Fruit fly (Drosophila melanogaster): ENCODE data around the gene Pli.
A peak's percentile ranks its signal among the peaks of the same experiment; 100 is the strongest.

The Pli gene

DNA sequence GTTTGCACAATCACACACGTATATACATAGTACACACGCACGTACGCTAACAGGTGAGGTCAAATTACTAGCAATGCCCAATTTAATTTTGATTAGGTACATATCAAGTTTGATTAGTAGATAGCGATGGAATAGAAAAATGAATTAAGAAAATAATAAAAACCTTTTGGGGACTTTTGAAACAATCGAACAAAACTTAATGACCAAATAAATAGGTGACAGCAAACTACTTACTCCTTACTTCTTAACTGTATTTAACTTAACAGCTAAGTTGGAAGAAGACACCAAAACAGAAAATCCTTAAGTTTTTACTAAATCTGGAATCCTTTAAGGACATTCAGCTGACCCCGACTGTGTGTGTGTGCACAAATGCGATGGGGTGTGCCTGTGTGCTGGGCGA is 12.2 kb upstream of the Pli start:
- TF ChIP-seq CG8478 (optimal IDR thresholded peaks at IDR 0.05) (no peak), pan (optimal IDR thresholded peaks at IDR 0.05) (no peak), usp (GFP tag; optimal IDR thresholded peaks at IDR 0.05) (no peak), Dll (optimal IDR thresholded peaks at IDR 0.05) (no peak), EcR (GFP tag; optimal IDR thresholded peaks at IDR 0.05) (no peak), psq (optimal IDR thresholded peaks at IDR 0.05) (no peak)

DNA sequence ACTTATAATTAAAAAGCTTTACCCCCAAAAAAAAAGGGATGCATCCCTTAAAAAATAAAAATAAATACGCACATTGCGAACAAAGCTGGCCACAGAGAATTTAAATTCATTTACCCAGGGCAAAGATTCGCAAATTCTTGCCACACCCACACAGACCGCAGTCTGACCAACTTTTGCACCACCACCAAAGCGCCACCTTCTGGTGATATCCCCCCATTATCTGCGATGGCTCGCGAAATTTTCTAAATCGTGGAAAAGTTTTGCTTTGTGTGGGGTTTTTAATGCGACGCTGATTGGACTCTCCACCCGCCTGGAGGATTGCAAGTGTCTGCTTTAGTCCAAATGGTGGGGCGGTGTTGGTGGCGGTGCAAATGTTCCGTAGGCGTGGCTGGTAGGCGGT is 10.2 kb upstream of the Pli start:
- TF ChIP-seq pan (optimal IDR thresholded peaks at IDR 0.05) (no peak), Dll (optimal IDR thresholded peaks at IDR 0.05) (no peak), EcR (GFP tag; optimal IDR thresholded peaks at IDR 0.05) (no peak), CG8478 (optimal IDR thresholded peaks at IDR 0.05) (no peak), usp (GFP tag; optimal IDR thresholded peaks at IDR 0.05) (no peak), psq (optimal IDR thresholded peaks at IDR 0.05) (no peak)

- TF ChIP-seq usp (GFP tag; optimal IDR thresholded peaks at IDR 0.05) = no peak
- no peak for TF ChIP-seq CG8478 (optimal IDR thresholded peaks at IDR 0.05)
- TF ChIP-seq Dll (optimal IDR thresholded peaks at IDR 0.05) = no peak
- TF ChIP-seq EcR (GFP tag; optimal IDR thresholded peaks at IDR 0.05) = no peak
- no peak for TF ChIP-seq psq (optimal IDR thresholded peaks at IDR 0.05)
- no peak for TF ChIP-seq pan (optimal IDR thresholded peaks at IDR 0.05)
Observed at dm6 chr3R:23893460-23893859, 3.6 kb upstream of the Pli start, which contains the start of gene tbrd-1. TSS of gene tbrd-1 (minus strand) at chr3R:23893560.

- no peak for TF ChIP-seq EcR (GFP tag; optimal IDR thresholded peaks at IDR 0.05)
- TF ChIP-seq usp (GFP tag; optimal IDR thresholded peaks at IDR 0.05) = no peak
- no peak for TF ChIP-seq psq (optimal IDR thresholded peaks at IDR 0.05)
Observed at dm6 chr3R:23890886-23891285, 1.0 kb upstream of the Pli start, which contains the start of gene TfIIA-S. TSS of gene TfIIA-S (minus strand) at chr3R:23891060.

DNA sequence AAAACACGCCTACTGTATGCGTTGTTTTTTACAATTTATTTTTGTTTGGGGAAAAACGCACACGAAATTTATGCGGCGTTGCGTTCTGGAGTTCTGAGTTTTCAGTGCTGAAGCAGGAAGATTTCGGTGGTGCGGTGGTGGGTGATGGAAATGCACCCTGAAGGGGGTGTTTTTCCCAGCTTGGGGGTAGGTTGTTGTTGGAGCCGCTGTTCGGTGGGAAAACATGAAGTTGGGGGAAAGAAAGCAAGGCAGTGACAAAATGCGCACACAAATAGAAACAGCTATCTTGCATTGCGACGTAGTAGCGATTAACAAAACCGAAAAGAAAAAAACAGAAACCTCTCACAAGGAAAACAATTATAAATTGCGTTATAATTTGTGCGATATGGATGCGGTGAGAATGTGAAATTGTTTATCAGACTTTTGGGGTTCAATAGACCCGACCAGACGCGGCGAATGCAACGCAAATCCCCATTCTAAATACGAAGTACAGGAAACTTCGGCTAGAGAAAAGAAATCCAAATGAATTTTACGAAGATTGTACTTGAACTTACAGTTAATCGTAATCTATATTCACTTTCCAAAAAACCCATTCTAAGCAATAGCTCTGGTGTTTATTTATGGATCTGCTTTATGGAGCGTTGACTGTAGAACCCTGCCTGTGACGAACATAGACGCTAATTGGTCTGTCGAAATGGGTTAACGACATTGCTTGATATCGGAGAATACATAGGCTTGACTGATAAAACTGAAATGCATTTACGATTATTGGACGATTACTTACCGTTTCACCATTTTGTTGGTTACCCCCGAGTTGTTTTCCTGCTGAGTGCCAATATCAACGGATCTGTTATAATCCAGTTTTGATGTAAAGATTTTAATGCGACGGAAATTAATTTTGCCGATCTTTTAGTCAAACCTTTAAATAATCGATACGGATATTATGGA is 1.3 kb downstream of the Pli start:
- TF ChIP-seq EcR (GFP tag; optimal IDR thresholded peaks at IDR 0.05) (peak; percentile 1 to 53), psq (optimal IDR thresholded peaks at IDR 0.05) (no peak)

dm6 chr3R:23887572-23887971 is 2.3 kb downstream of the Pli start:
- TF ChIP-seq pan (optimal IDR thresholded peaks at IDR 0.05) = no peak
- TF ChIP-seq usp (GFP tag; optimal IDR thresholded peaks at IDR 0.05) = no peak
- no peak for TF ChIP-seq psq (optimal IDR thresholded peaks at IDR 0.05)
- TF ChIP-seq CG8478 (optimal IDR thresholded peaks at IDR 0.05) = no peak
- no peak for TF ChIP-seq Dll (optimal IDR thresholded peaks at IDR 0.05)
- TF ChIP-seq EcR (GFP tag; optimal IDR thresholded peaks at IDR 0.05) = no peak

DNA sequence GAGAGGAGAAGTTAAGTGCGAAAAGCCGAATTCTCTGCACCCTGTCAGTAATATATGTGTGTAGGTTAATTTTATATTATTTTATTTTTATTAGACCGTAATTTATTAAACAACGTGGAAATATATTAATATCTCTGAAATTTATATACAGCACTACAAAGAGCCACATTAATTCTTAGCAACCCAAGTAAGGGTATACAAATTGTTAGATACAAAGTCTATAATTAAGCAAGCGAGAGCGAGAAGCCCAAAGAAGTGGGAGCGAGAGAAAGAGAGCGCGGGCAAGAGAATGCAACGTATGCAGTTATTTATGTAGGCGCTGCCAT is 2.8 kb downstream of the Pli start:
- no peak for TF ChIP-seq EcR (GFP tag; optimal IDR thresholded peaks at IDR 0.05)
- no peak for TF ChIP-seq pan (optimal IDR thresholded peaks at IDR 0.05)
- no peak for TF ChIP-seq psq (optimal IDR thresholded peaks at IDR 0.05)
- no peak for TF ChIP-seq Dll (optimal IDR thresholded peaks at IDR 0.05)
- TF ChIP-seq CG8478 (optimal IDR thresholded peaks at IDR 0.05) = no peak
- TF ChIP-seq usp (GFP tag; optimal IDR thresholded peaks at IDR 0.05) = no peak

DNA sequence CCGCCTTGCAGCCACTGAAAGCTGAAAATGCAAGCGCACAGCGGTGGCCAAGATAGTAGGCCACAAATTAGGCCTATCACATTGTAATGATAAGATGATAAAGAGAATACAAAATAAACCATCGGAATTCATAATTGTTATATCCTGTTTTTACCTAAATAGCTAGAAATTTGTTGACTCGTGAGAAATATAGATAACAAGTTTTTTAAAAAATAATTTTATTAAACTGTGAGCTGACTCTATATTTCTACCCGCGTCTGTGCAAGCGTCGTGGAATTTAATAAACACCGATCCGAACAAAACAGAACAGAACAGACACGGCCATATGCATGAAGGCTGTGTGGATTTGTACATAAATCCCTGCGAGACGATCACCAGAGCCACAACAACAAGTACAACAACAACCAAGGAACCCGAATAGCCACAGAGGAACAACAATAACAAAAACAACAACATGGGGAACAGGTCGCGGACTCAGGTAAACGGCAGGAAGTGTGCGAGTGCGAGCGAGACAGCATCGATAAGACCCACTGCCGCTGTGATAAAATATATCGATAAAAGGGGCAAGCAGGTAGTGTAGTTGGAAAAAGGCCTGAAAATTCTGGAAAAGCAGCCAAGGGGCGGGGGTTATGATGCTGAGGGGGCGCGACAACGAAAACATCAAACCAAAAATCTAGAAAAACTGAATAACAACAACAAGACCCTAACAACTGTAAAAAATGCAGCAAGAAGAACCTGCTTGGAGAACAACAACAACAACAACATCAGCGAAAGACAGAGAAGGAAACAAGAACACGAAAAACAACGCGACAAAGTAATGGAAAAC is 3.4 kb downstream of the Pli start:
- TF ChIP-seq Dll (optimal IDR thresholded peaks at IDR 0.05) (no peak), usp (GFP tag; optimal IDR thresholded peaks at IDR 0.05) (no peak), CG8478 (optimal IDR thresholded peaks at IDR 0.05) (no peak), psq (optimal IDR thresholded peaks at IDR 0.05) (no peak), pan (optimal IDR thresholded peaks at IDR 0.05) (no peak), EcR (GFP tag; optimal IDR thresholded peaks at IDR 0.05) (no peak)

DNA sequence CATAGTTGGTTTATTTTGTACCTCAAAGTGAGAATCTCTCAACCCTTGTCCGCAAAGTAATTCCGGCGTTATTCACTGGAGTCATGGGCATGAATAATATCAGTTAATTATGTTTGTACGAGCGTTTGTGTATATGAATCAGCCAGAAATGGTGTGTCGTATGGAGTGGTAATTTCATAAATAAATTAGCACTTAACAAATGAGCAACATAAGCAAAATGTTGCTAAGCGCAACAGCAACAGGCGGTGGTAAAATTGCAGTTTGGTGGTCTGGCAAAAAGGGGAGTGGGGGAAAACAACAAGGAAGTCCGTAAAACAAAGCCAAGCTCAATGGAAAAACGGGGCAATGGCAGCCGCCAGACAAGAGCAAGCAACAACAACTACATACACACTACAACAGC is 4.2 kb downstream of the Pli start:
- TF ChIP-seq usp (GFP tag; optimal IDR thresholded peaks at IDR 0.05) (no peak), pan (optimal IDR thresholded peaks at IDR 0.05) (no peak), CG8478 (optimal IDR thresholded peaks at IDR 0.05) (no peak), Dll (optimal IDR thresholded peaks at IDR 0.05) (no peak), psq (optimal IDR thresholded peaks at IDR 0.05) (no peak), EcR (GFP tag; optimal IDR thresholded peaks at IDR 0.05) (no peak)

- TF ChIP-seq usp (GFP tag; optimal IDR thresholded peaks at IDR 0.05) = no peak
- TF ChIP-seq Dll (optimal IDR thresholded peaks at IDR 0.05) = no peak
- TF ChIP-seq CG8478 (optimal IDR thresholded peaks at IDR 0.05) = no peak
- no peak for TF ChIP-seq psq (optimal IDR thresholded peaks at IDR 0.05)
- no peak for TF ChIP-seq EcR (GFP tag; optimal IDR thresholded peaks at IDR 0.05)
- TF ChIP-seq pan (optimal IDR thresholded peaks at IDR 0.05) = no peak
Observed at dm6 chr3R:23885182-23885581, 4.7 kb downstream of the Pli start.

- TF ChIP-seq psq (optimal IDR thresholded peaks at IDR 0.05) = no peak
- TF ChIP-seq Dll (optimal IDR thresholded peaks at IDR 0.05) = no peak
- no peak for TF ChIP-seq CG8478 (optimal IDR thresholded peaks at IDR 0.05)
- no peak for TF ChIP-seq usp (GFP tag; optimal IDR thresholded peaks at IDR 0.05)
- TF ChIP-seq pan (optimal IDR thresholded peaks at IDR 0.05) = no peak
Observed at dm6 chr3R:23884088-23884727, 5.6 kb downstream of the Pli start.

dm6 chr3R:23880280-23880679 is 9.6 kb downstream of the Pli start:
- TF ChIP-seq usp (GFP tag; optimal IDR thresholded peaks at IDR 0.05) (no peak), CG8478 (optimal IDR thresholded peaks at IDR 0.05) (no peak), Dll (optimal IDR thresholded peaks at IDR 0.05) (no peak)

Data from whole organism.